Worm (Caenorhabditis elegans) whole organism, late embryonic: ENCODE measurements around the gene M176.16.

Experiments used
- C08G9.2 ChIP-seq: sonication (generic microtip); optimal IDR thresholded peaks from 2 replicates; lab custom pipeline; 2016; ENCODE audit warnings: mild to moderate bottlenecking, missing genetic modification characterization, moderate library complexity, missing compliant biosample characterization
- F13H6.1 ChIP-seq: sonication (generic microtip); optimal IDR thresholded peaks from 2 replicates; lab custom pipeline; 2016; ENCODE audit warnings: missing genetic modification characterization, missing compliant biosample characterization
- ahr-1 ChIP-seq: sonication (generic microtip); optimal IDR thresholded peaks from 2 replicates; lab custom pipeline; 2016; ENCODE audit warnings: missing genetic modification characterization, missing compliant biosample characterization
- ama-1 ChIP-seq: fragments of 150-350 bp; optimal IDR thresholded peaks from 2 replicates; lab custom pipeline; 2014
- ceh-14 ChIP-seq: sonication (generic microtip); optimal IDR thresholded peaks from 2 replicates; lab custom pipeline; 2016; ENCODE audit warnings: missing genotype, missing genetic modification characterization, missing compliant biosample characterization
- ceh-18 ChIP-seq: sonication (generic microtip); optimal IDR thresholded peaks from 2 replicates; lab custom pipeline; 2016; ENCODE audit warnings: missing genetic modification characterization, missing compliant biosample characterization
- ceh-19 ChIP-seq: fragments of 200-800 bp; sonication (Bioruptor generic); optimal IDR thresholded peaks from 2 replicates; lab custom pipeline; 2018; ENCODE audit warnings: mild to moderate bottlenecking, missing genetic modification characterization, missing compliant biosample characterization
- ceh-2 ChIP-seq: sonication (generic microtip); optimal IDR thresholded peaks from 2 replicates; lab custom pipeline; 2016; ENCODE audit warnings: missing genotype, missing genetic modification characterization, missing compliant biosample characterization
- ceh-22 ChIP-seq: sonication (generic microtip); optimal IDR thresholded peaks from 2 replicates; lab custom pipeline; 2017; ENCODE audit warnings: missing biosample characterization, missing genetic modification characterization
- ceh-24 ChIP-seq: sonication (generic microtip); optimal IDR thresholded peaks from 2 replicates; lab custom pipeline; 2016; ENCODE audit warnings: mild to moderate bottlenecking, missing genetic modification characterization, missing compliant biosample characterization
- ceh-31 ChIP-seq: sonication (generic microtip); optimal IDR thresholded peaks from 2 replicates; lab custom pipeline; 2016; ENCODE audit warnings: missing genetic modification characterization, missing compliant biosample characterization
- ceh-45 ChIP-seq: fragments of 200-800 bp; sonication (Bioruptor generic); IDR thresholded peaks from 2 replicates; pipeline ENCODE4 v1.3.6; 2022; ENCODE audit warnings: missing genetic modification reagents, missing genetic modification characterization, missing compliant biosample characterization
- ceh-48 ChIP-seq: sonication (generic microtip); optimal IDR thresholded peaks from 2 replicates; lab custom pipeline; 2016; ENCODE audit warnings: missing genetic modification characterization, inconsistent platforms, missing compliant biosample characterization
- ceh-6 ChIP-seq: fragments of 200-800 bp; sonication (Bioruptor generic); optimal IDR thresholded peaks from 2 replicates; lab custom pipeline; 2018; ENCODE audit warnings: mild to moderate bottlenecking, missing genetic modification characterization, missing compliant biosample characterization
- che-1 ChIP-seq: sonication (generic microtip); optimal IDR thresholded peaks from 2 replicates; lab custom pipeline; 2016; ENCODE audit warnings: mild to moderate bottlenecking, missing genetic modification characterization, missing compliant biosample characterization
- dmd-4 ChIP-seq: sonication (generic microtip); optimal IDR thresholded peaks from 2 replicates; lab custom pipeline; 2016; ENCODE audit warnings: borderline replicate concordance, missing genetic modification characterization, missing compliant biosample characterization
- dve-1 ChIP-seq: sonication (generic microtip); optimal IDR thresholded peaks from 2 replicates; lab custom pipeline; 2017; ENCODE audit warnings: antibody characterized with exemption, mild to moderate bottlenecking, missing genetic modification characterization, missing compliant biosample characterization
- elt-2 ChIP-seq: sonication (generic microtip); optimal IDR thresholded peaks from 2 replicates; lab custom pipeline; 2016; ENCODE audit warnings: missing genetic modification reagents, missing genetic modification characterization, missing compliant biosample characterization
- fkh-10 ChIP-seq: fragments of 150-350 bp; optimal IDR thresholded peaks from 2 replicates; lab custom pipeline; 2014; ENCODE audit warnings: missing biosample characterization, missing genetic modification reagents, missing genetic modification characterization
- hlh-15 ChIP-seq: sonication (generic microtip); optimal IDR thresholded peaks from 2 replicates; lab custom pipeline; 2016; ENCODE audit warnings: missing genetic modification characterization, missing compliant biosample characterization
- hlh-8 ChIP-seq: sonication (generic microtip); optimal IDR thresholded peaks from 2 replicates; lab custom pipeline; 2016; ENCODE audit warnings: missing genotype, missing genetic modification characterization, missing compliant biosample characterization
- nfya-1 ChIP-seq: sonication (generic microtip); optimal IDR thresholded peaks from 2 replicates; lab custom pipeline; 2017; ENCODE audit warnings: missing genetic modification characterization, mild to moderate bottlenecking, missing compliant biosample characterization, antibody characterized with exemption, moderate library complexity
- nhr-11 ChIP-seq: fragments of 150-350 bp; optimal IDR thresholded peaks from 2 replicates; lab custom pipeline; 2014; ENCODE audit warnings: missing biosample characterization, missing genetic modification characterization
- npax-4 ChIP-seq: sonication (generic microtip); optimal IDR thresholded peaks from 2 replicates; lab custom pipeline; 2016; ENCODE audit warnings: missing genetic modification characterization, missing compliant biosample characterization
- odd-2 ChIP-seq: sonication (generic microtip); optimal IDR thresholded peaks from 2 replicates; lab custom pipeline; 2017; ENCODE audit warnings: antibody characterized with exemption, mild to moderate bottlenecking, missing genetic modification characterization, missing compliant biosample characterization
- pag-3 ChIP-seq: sonication (generic microtip); optimal IDR thresholded peaks from 2 replicates; lab custom pipeline; 2016; ENCODE audit warnings: missing compliant biosample characterization, missing genetic modification characterization, borderline replicate concordance
- pax-1 ChIP-seq: fragments of 150-350 bp; optimal IDR thresholded peaks from 2 replicates; lab custom pipeline; 2014; ENCODE audit warnings: missing biosample characterization, missing genetic modification characterization
- ref-2 ChIP-seq: sonication (generic microtip); optimal IDR thresholded peaks from 2 replicates; lab custom pipeline; 2016; ENCODE audit warnings: missing genetic modification characterization, missing compliant biosample characterization
- sox-2 ChIP-seq: fragments of 200-800 bp; sonication (Bioruptor generic); IDR thresholded peaks from 2 replicates; pipeline ENCODE4 v1.3.6; 2022; ENCODE audit warnings: missing genetic modification reagents, missing genetic modification characterization, missing compliant biosample characterization
- sox-4 ChIP-seq: sonication (generic microtip); optimal IDR thresholded peaks from 2 replicates; lab custom pipeline; 2017; ENCODE audit warnings: mild to moderate bottlenecking, missing genetic modification characterization, inconsistent platforms, missing compliant biosample characterization
- tbx-2 ChIP-seq: sonication (generic microtip); optimal IDR thresholded peaks from 2 replicates; lab custom pipeline; 2016; ENCODE audit warnings: missing genetic modification characterization, missing compliant biosample characterization
- tbx-7 ChIP-seq: sonication (generic microtip); optimal IDR thresholded peaks from 2 replicates; lab custom pipeline; 2016; ENCODE audit warnings: missing genotype, missing genetic modification characterization, missing compliant biosample characterization
- ttx-3 ChIP-seq: sonication (generic microtip); optimal IDR thresholded peaks from 2 replicates; lab custom pipeline; 2016; ENCODE audit warnings: missing genetic modification reagents, missing genetic modification characterization, missing compliant biosample characterization
- unc-3 ChIP-seq, 2 experiments: fragments of 200-800 bp in 1 of 2; sonication (Bioruptor generic) in 1 of 2; sonication (generic microtip) in 1 of 2; conservative IDR thresholded peaks in 1 of 2; optimal IDR thresholded peaks in 1 of 2; 2 replicates each; pipeline versions ENCODE4 v1.3.6 to Lab custom; 2016 to 2022; ENCODE audit warnings: missing compliant biosample characterization in 2 of 2, missing genetic modification characterization in 2 of 2, missing genetic modification reagents in 1 of 2
- unc-42 ChIP-seq: sonication (generic microtip); optimal IDR thresholded peaks from 2 replicates; lab custom pipeline; 2016; ENCODE audit warnings: missing genotype, missing genetic modification characterization, missing compliant biosample characterization
- unc-55 ChIP-seq: sonication (generic microtip); optimal IDR thresholded peaks from 2 replicates; lab custom pipeline; 2017; ENCODE audit warnings: missing biosample characterization, missing genetic modification reagents, missing genetic modification characterization
- ztf-16 ChIP-seq: sonication (generic microtip); optimal IDR thresholded peaks from 2 replicates; lab custom pipeline; 2017; ENCODE audit warnings: missing genetic modification characterization, missing compliant biosample characterization

Gene M176.16

ce11 chrII:9416381-9417276 lies 1.7 kb upstream of the M176.16 start, which contains the start of the genes gss-1 and chch-3:
Gene gss-1, minus strand, starts transcription at chrII:9416431.
Gene chch-3, plus strand, starts transcription at chrII:9417013.
- TF ChIP-seq ceh-19 = no peak
- no peak for TF ChIP-seq hlh-8
- TF ChIP-seq ztf-16 (tag; lab: Kevin White, UChicago) = no peak
- TF ChIP-seq elt-2 = peak; percentile 25
- no peak for TF ChIP-seq pag-3
- TF ChIP-seq tbx-2 (tag; lab: Kevin White, UChicago) = peak; percentile 3
- peak; percentile 45 for TF ChIP-seq nfya-1
- TF ChIP-seq ceh-2 = peak; percentile 16
- TF ChIP-seq unc-3 (GFP tag; conservative IDR thresholded peaks at IDR 0.05; lab: Robert Waterston, UW) = 0 out of 2 replicates have a peak, but pooled peaks have one; percentile 14
- TF ChIP-seq unc-3 (tag; optimal IDR thresholded peaks at IDR 0.05; lab: Kevin White, UChicago) = no peak
- peak; percentile 12 for TF ChIP-seq ceh-31 (tag; lab: Kevin White, UChicago)
- peak; percentile 33 for TF ChIP-seq ceh-14 (tag; lab: Kevin White, UChicago)
- TF ChIP-seq nhr-11 (tag; lab: Kevin White, UChicago) = no peak
- no peak for TF ChIP-seq dmd-4 (tag; lab: Kevin White, UChicago)
- TF ChIP-seq unc-42 = peak; percentile 36
- no peak for TF ChIP-seq tbx-7 (tag; lab: Kevin White, UChicago)
- no peak for TF ChIP-seq ceh-18 (tag; lab: Kevin White, UChicago)
- no peak for TF ChIP-seq unc-55 (GFP tag; lab: Kevin White, UChicago)
- no peak for TF ChIP-seq fkh-10 (GFP tag; lab: Kevin White, UChicago)
- no peak for TF ChIP-seq ceh-22
- TF ChIP-seq dve-1 (tag; lab: Kevin White, UChicago) = no peak

DNA sequence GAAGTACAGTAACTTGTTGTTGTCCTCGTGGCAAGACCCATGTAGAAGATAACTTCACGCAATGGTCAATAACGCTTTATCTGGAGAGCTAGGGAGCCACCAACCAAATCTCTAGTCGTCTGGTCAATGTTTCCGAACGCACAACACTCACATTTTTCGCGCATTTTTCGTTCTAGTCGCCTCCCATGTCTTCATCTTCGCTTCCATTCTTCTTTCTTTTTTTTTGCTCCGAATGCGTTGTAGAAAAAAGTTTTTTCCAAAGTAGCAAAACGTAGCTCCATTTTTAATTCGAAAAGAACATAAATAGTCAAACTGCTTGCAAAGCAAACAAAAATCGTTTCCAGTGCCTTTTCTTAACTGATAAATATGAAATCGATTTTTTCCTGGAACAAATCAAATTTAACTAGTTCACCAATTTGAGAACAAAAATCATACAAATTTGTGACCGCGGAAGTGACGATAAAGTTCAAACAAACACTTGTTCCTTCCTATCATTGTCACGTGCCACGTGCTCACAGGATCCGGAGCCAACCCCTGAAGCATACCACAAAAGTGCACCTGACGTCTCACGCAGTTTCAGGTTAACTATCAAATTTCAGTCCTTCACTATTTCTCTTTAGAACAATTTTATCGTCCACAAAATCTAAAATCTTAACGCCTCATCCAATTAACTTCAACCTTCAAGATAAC lies 671 bp downstream of the M176.16 start:
- TF ChIP-seq odd-2 (tag; lab: Kevin White, UChicago) = no peak
- TF ChIP-seq pag-3 = no peak
- no peak for TF ChIP-seq ama-1 (lab: Kevin White, UChicago)
- no peak for TF ChIP-seq C08G9.2 (tag; lab: Kevin White, UChicago)
- TF ChIP-seq hlh-15 (tag; lab: Kevin White, UChicago) = no peak
- no peak for TF ChIP-seq che-1 (tag; lab: Kevin White, UChicago)
- TF ChIP-seq ceh-31 (tag; lab: Kevin White, UChicago) = no peak
- no peak for TF ChIP-seq ttx-3
- no peak for TF ChIP-seq ceh-24 (tag; lab: Kevin White, UChicago)
- TF ChIP-seq sox-2 = no peak
- no peak for TF ChIP-seq pax-1 (tag; lab: Kevin White, UChicago)
- TF ChIP-seq npax-4 (tag; lab: Kevin White, UChicago) = no peak
- no peak for TF ChIP-seq ceh-45 (GFP tag; lab: Robert Waterston, UW)
- TF ChIP-seq ceh-22 = no peak
- no peak for TF ChIP-seq ceh-19
- no peak for TF ChIP-seq ref-2
- no peak for TF ChIP-seq F13H6.1
- TF ChIP-seq sox-4 (tag; lab: Kevin White, UChicago) = no peak

- TF ChIP-seq nhr-11 (tag; lab: Kevin White, UChicago) = no peak
- no peak for TF ChIP-seq ceh-31 (tag; lab: Kevin White, UChicago)
- no peak for TF ChIP-seq ceh-6 (GFP tag; lab: Kevin White, UChicago)
- no peak for TF ChIP-seq ahr-1
- no peak for TF ChIP-seq ttx-3
- TF ChIP-seq unc-3 (GFP tag; conservative IDR thresholded peaks at IDR 0.05; lab: Robert Waterston, UW) = no peak
- no peak for TF ChIP-seq unc-3 (tag; optimal IDR thresholded peaks at IDR 0.05; lab: Kevin White, UChicago)
- TF ChIP-seq ceh-48 (tag; lab: Kevin White, UChicago) = no peak
- TF ChIP-seq tbx-7 (tag; lab: Kevin White, UChicago) = no peak
- no peak for TF ChIP-seq unc-42
- no peak for TF ChIP-seq C08G9.2 (tag; lab: Kevin White, UChicago)
- no peak for TF ChIP-seq dve-1 (tag; lab: Kevin White, UChicago)
- TF ChIP-seq odd-2 (tag; lab: Kevin White, UChicago) = no peak
Observed at ce11 chrII:9421969-9422368, 3.7 kb downstream of the M176.16 start, which contains the start of gene M176.11. Gene M176.11, plus strand, starts transcription at chrII:9422269.
